Fruit fly (Drosophila melanogaster) S2 (cell line): ENCODE results near the gene CG7806.

Experiments used
- CG8478 ChIP-seq: fragments of >200 bp; optimal IDR thresholded peaks from 2 replicates; lab custom pipeline; 2018
- CTCF ChIP-seq, 2 experiments: fragments of >200 bp; optimal IDR thresholded peaks; 2 replicates each; lab custom pipeline; 2018

- TF ChIP-seq CTCF (optimal IDR thresholded peaks at IDR 0.05; lab: Kevin White, UChicago) (no peak), CG8478 (lab: Kevin White, UChicago) (no peak)
Observed at dm6 chr2L:8327783-8328327, 16.7 kb downstream of the CG7806 start.
